Worm (Caenorhabditis elegans) whole organism, L2 larva: ENCODE measurements around the gene Y37E11AL.1.

Source experiments
- C34F6.9 ChIP-seq: fragments of 150-350 bp; optimal IDR thresholded peaks from 2 replicates; lab custom pipeline; 2014; ENCODE audit warnings: missing biosample characterization, missing genetic modification characterization
- R02D3.7 ChIP-seq: fragments of 150-350 bp; optimal IDR thresholded peaks from 2 replicates; lab custom pipeline; 2014; ENCODE audit warnings: missing biosample characterization, missing genetic modification characterization
- Y55F3AM.14 ChIP-seq: fragments of 200-800 bp; sonication (Bioruptor generic); optimal IDR thresholded peaks from 2 replicates; lab custom pipeline; 2018; ENCODE audit warnings: mild to moderate bottlenecking, missing genetic modification characterization, missing compliant biosample characterization
- ZK546.5 ChIP-seq: sonication (generic microtip); optimal IDR thresholded peaks from 2 replicates; lab custom pipeline; 2017; ENCODE audit warnings: missing biosample characterization, missing genetic modification characterization
- alr-1 ChIP-seq: fragments of 150-350 bp; optimal IDR thresholded peaks from 2 replicates; lab custom pipeline; 2014; ENCODE audit warnings: missing biosample characterization, missing genetic modification characterization
- ama-1 ChIP-seq: fragments of 150-350 bp; optimal IDR thresholded peaks from 2 replicates; lab custom pipeline; 2018; ENCODE audit warnings: inconsistent platforms
- blmp-1 ChIP-seq: sonication (generic microtip); optimal IDR thresholded peaks from 2 replicates; lab custom pipeline; 2017; ENCODE audit warnings: missing genetic modification characterization, mild to moderate bottlenecking, missing compliant biosample characterization, antibody characterized with exemption, moderate library complexity; ENCODE audit not compliant: insufficient read depth
- ceh-16 ChIP-seq: fragments of 150-350 bp; optimal IDR thresholded peaks from 2 replicates; lab custom pipeline; 2014; ENCODE audit warnings: missing biosample characterization, missing genetic modification characterization
- ceh-82 ChIP-seq: fragments of 150-350 bp; optimal IDR thresholded peaks from 2 replicates; lab custom pipeline; 2014; ENCODE audit warnings: missing biosample characterization, missing genetic modification characterization
- crh-2 ChIP-seq: sonication (generic microtip); optimal IDR thresholded peaks from 2 replicates; lab custom pipeline; 2017; ENCODE audit warnings: missing biosample characterization, missing genetic modification characterization
- dmd-4 ChIP-seq: sonication (generic microtip); optimal IDR thresholded peaks from 2 replicates; lab custom pipeline; 2017; ENCODE audit warnings: missing biosample characterization, missing genetic modification characterization
- egl-27 ChIP-seq: sonication (generic microtip); optimal IDR thresholded peaks from 3 replicates; lab custom pipeline; 2017; ENCODE audit warnings: missing biosample characterization, missing genetic modification reagents, missing genetic modification characterization
- elt-3 ChIP-seq: sonication (generic microtip); optimal IDR thresholded peaks from 2 replicates; lab custom pipeline; 2017; ENCODE audit warnings: missing biosample characterization, missing genetic modification characterization
- fos-1 ChIP-seq: fragments of 150-350 bp; optimal IDR thresholded peaks from 2 replicates; lab custom pipeline; 2014; ENCODE audit warnings: missing biosample characterization, missing genetic modification characterization
- lin-11 ChIP-seq: fragments of 150-350 bp; sonication (generic microtip); optimal IDR thresholded peaks from 2 replicates; lab custom pipeline; 2014; ENCODE audit warnings: missing biosample characterization, missing genetic modification characterization, inconsistent platforms, mixed read lengths
- lin-39 ChIP-seq: fragments of 150-350 bp; optimal IDR thresholded peaks from 2 replicates; lab custom pipeline; 2014; ENCODE audit warnings: missing biosample characterization, missing genetic modification reagents, missing genetic modification characterization
- lsy-2 ChIP-seq, 2 experiments: fragments of 150-350 bp in 1 of 2; sonication (generic microtip) in 1 of 2; optimal IDR thresholded peaks; 2 replicates each; lab custom pipeline; 2014 to 2017; ENCODE audit warnings: missing biosample characterization in 2 of 2, missing genetic modification characterization in 2 of 2
- mbf-1 ChIP-seq: sonication (generic microtip); optimal IDR thresholded peaks from 2 replicates; lab custom pipeline; 2017; ENCODE audit warnings: missing biosample characterization, missing genetic modification characterization
- mdl-1 ChIP-seq, 2 experiments: fragments of 150-350 bp in 1 of 2; sonication (generic microtip) in 1 of 2; optimal IDR thresholded peaks; 2 replicates each; lab custom pipeline; 2017; ENCODE audit warnings: missing biosample characterization in 2 of 2, missing genetic modification characterization in 2 of 2
- nhr-10 ChIP-seq: sonication (generic microtip); optimal IDR thresholded peaks from 2 replicates; lab custom pipeline; 2017; ENCODE audit warnings: missing biosample characterization, missing genetic modification characterization
- nhr-11 ChIP-seq: fragments of 150-350 bp; optimal IDR thresholded peaks from 2 replicates; lab custom pipeline; 2014; ENCODE audit warnings: missing biosample characterization, missing genetic modification characterization
- nhr-12 ChIP-seq: fragments of 150-350 bp; optimal IDR thresholded peaks from 2 replicates; lab custom pipeline; 2014; ENCODE audit warnings: missing biosample characterization, missing genetic modification characterization
- nhr-129 ChIP-seq: fragments of 150-350 bp; optimal IDR thresholded peaks from 2 replicates; lab custom pipeline; 2014; ENCODE audit warnings: missing biosample characterization, missing genetic modification characterization
- nhr-23 ChIP-seq: fragments of 150-350 bp; optimal IDR thresholded peaks from 2 replicates; lab custom pipeline; 2014; ENCODE audit warnings: missing biosample characterization, missing genetic modification reagents, missing genetic modification characterization
- nhr-237 ChIP-seq: fragments of 150-350 bp; optimal IDR thresholded peaks from 2 replicates; lab custom pipeline; 2014; ENCODE audit warnings: missing biosample characterization, missing genetic modification characterization
- nhr-25 ChIP-seq: fragments of 150-350 bp; sonication (generic microtip); optimal IDR thresholded peaks from 3 replicates; lab custom pipeline; 2014; ENCODE audit warnings: missing biosample characterization, missing genetic modification characterization
- sma-3 ChIP-seq: sonication (generic microtip); optimal IDR thresholded peaks from 2 replicates; lab custom pipeline; 2016; ENCODE audit warnings: missing genetic modification reagents, missing genetic modification characterization, missing compliant biosample characterization
- sma-9 ChIP-seq, 2 experiments: fragments of 150-350 bp in 1 of 2; sonication (generic microtip) in 1 of 2; optimal IDR thresholded peaks; 2 replicates each; lab custom pipeline; 2014 to 2016; ENCODE audit warnings: missing genetic modification characterization in 2 of 2, mild to moderate bottlenecking in 1 of 2, missing biosample characterization in 1 of 2, missing compliant biosample characterization in 1 of 2, missing genetic modification reagents in 1 of 2, moderate library complexity in 1 of 2
- snpc-4 ChIP-seq: fragments of 150-350 bp; optimal IDR thresholded peaks from 2 replicates; lab custom pipeline; 2014; ENCODE audit warnings: missing biosample characterization, missing genetic modification characterization
- unc-39 ChIP-seq: fragments of 150-350 bp; optimal IDR thresholded peaks from 2 replicates; lab custom pipeline; 2014; ENCODE audit warnings: missing biosample characterization, missing genetic modification characterization
- unc-55 ChIP-seq: fragments of 150-350 bp; sonication (generic microtip); optimal IDR thresholded peaks from 3 replicates; lab custom pipeline; 2014; ENCODE audit warnings: missing biosample characterization, missing genetic modification reagents, missing genetic modification characterization
- unc-62 ChIP-seq: fragments of 150-350 bp; optimal IDR thresholded peaks from 2 replicates; lab custom pipeline; 2014; ENCODE audit warnings: missing biosample characterization, missing genetic modification reagents, missing genetic modification characterization
- zag-1 ChIP-seq: fragments of 150-350 bp; optimal IDR thresholded peaks from 2 replicates; lab custom pipeline; 2014; ENCODE audit warnings: missing biosample characterization, missing genetic modification characterization
- ztf-11 ChIP-seq: sonication (generic microtip); optimal IDR thresholded peaks from 2 replicates; lab custom pipeline; 2017; ENCODE audit warnings: missing biosample characterization, missing genetic modification characterization
- ztf-4 ChIP-seq: fragments of 150-350 bp; optimal IDR thresholded peaks from 2 replicates; lab custom pipeline; 2014; ENCODE audit warnings: missing biosample characterization, missing genetic modification characterization

The Y37E11AL.1 gene

DNA sequence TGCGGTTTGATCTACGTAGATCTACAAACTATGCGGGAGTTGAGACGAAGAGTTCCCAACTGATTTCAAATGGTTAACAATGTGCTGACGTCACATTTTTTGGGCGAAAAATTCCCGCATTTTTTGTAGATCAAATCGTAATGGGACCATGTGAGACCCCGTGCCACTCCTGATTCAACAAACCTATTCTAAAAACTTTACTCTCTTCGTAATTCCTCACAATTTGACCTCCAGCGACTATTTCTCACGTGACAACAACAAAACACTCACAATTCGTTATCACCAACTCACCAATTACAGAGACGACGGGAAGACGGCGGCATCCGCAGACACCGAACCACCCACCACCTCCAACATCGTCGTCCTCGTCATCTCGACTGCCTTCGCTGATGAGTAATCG, 34.4 kb downstream of the Y37E11AL.1 start, which contains the start of gene siah-1:
Gene siah-1, plus strand, starts transcription at position 301 of the 400 bp plus-strand sequence.
- TF ChIP-seq ama-1 (lab: Kevin White, UChicago) (no peak), fos-1 (no peak), lsy-2 (tag; optimal IDR thresholded peaks at IDR 0.05; lab: Kevin White, UChicago) (no peak), mbf-1 (no peak), nhr-129 (tag; lab: Kevin White, UChicago) (no peak), egl-27 (tag; lab: Kevin White, UChicago) (no peak), lin-11 (tag; lab: Kevin White, UChicago) (no peak), nhr-11 (no peak), ZK546.5 (tag; lab: Kevin White, UChicago) (no peak), unc-55 (GFP tag; lab: Kevin White, UChicago) (no peak), sma-9 (GFP tag; optimal IDR thresholded peaks at IDR 0.05; lab: Kevin White, UChicago) (no peak), sma-9 (tag; optimal IDR thresholded peaks at IDR 0.05; lab: Kevin White, UChicago) (no peak), zag-1 (no peak), nhr-12 (no peak), nhr-25 (tag; lab: Kevin White, UChicago) (no peak), C34F6.9 (tag; lab: Kevin White, UChicago) (no peak), ceh-82 (tag; lab: Kevin White, UChicago) (no peak), unc-39 (no peak), lin-39 (tag; lab: Kevin White, UChicago) (no peak)

DNA sequence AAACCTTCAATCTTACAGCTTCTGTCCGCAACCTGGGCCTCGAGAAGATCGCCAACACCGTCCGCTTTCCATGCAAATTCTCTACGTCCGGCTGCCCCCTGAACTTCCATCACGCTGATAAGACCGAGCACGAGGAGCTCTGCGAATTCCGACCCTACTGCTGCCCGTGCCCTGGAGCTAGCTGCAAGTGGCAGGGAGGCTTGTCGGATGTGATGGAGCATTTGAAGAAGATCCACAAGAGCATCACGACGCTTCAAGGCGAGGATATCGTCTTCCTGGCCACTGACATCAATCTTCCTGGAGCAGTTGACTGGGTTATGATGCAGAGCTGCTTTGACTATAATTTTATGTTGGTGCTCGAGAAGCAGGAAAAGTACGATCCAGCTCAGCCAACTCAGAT, 36.5 kb downstream of the Y37E11AL.1 start:
- TF ChIP-seq egl-27 (tag; lab: Kevin White, UChicago): no peak
- no peak for TF ChIP-seq unc-39
- no peak for TF ChIP-seq lsy-2 (tag; optimal IDR thresholded peaks at IDR 0.05; lab: Kevin White, UChicago)
- TF ChIP-seq ceh-16 (tag; lab: Kevin White, UChicago): no peak
- no peak for TF ChIP-seq blmp-1 (tag; lab: Kevin White, UChicago)
- TF ChIP-seq ama-1 (lab: Kevin White, UChicago): no peak
- TF ChIP-seq ztf-4 (tag; lab: Kevin White, UChicago): no peak
- no peak for TF ChIP-seq snpc-4 (tag; lab: Kevin White, UChicago)
- TF ChIP-seq elt-3 (tag; lab: Kevin White, UChicago): no peak
- TF ChIP-seq mbf-1: no peak
- TF ChIP-seq sma-3 (GFP tag; lab: Kevin White, UChicago): no peak
- TF ChIP-seq lin-11 (tag; lab: Kevin White, UChicago): no peak
- no peak for TF ChIP-seq ZK546.5 (tag; lab: Kevin White, UChicago)
- TF ChIP-seq, all 48 proteins: peak for 0

DNA sequence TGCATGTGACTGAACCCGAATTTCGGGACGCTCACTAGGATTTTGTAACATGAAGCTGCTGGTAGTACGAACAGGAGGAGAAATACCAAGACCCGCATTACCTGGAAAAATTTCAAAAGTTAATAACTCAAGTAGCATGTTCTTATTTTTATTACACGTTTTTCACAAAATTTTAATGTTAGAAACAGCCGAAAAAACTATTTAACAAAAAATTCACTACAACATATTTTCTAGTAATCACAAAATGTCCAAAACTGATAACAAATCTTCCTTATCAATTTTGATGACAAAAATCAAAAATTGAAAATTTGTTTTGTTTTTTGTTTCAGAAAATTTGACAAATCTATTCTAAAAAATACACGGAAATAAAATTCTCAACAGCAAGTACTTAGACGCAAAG, 41.7 kb downstream of the Y37E11AL.1 start, which contains the start of gene ugt-45:
Gene ugt-45, minus strand, starts transcription at position 101 of the 400 bp plus-strand sequence.
- TF ChIP-seq snpc-4 (tag; lab: Kevin White, UChicago): no peak
- no peak for TF ChIP-seq crh-2 (tag; lab: Kevin White, UChicago)
- TF ChIP-seq sma-9 (GFP tag; optimal IDR thresholded peaks at IDR 0.05; lab: Kevin White, UChicago): no peak
- TF ChIP-seq sma-9 (tag; optimal IDR thresholded peaks at IDR 0.05; lab: Kevin White, UChicago): no peak
- TF ChIP-seq nhr-129 (tag; lab: Kevin White, UChicago): no peak
- no peak for TF ChIP-seq zag-1
- TF ChIP-seq mdl-1 (tag; optimal IDR thresholded peaks at IDR 0.05; lab: Kevin White, UChicago): no peak
- TF ChIP-seq nhr-10 (tag; lab: Kevin White, UChicago): no peak
- TF ChIP-seq dmd-4 (tag; lab: Kevin White, UChicago): no peak
- TF ChIP-seq ZK546.5 (tag; lab: Kevin White, UChicago): no peak
- TF ChIP-seq unc-62 (GFP tag; lab: Kevin White, UChicago): no peak
- TF ChIP-seq nhr-237: no peak
- no peak for TF ChIP-seq ama-1 (lab: Kevin White, UChicago)
- no peak for TF ChIP-seq ztf-11 (tag; lab: Kevin White, UChicago)
- TF ChIP-seq R02D3.7 (tag; lab: Kevin White, UChicago): no peak
- no peak for TF ChIP-seq mbf-1
- TF ChIP-seq, all 48 proteins: peak for 0

DNA sequence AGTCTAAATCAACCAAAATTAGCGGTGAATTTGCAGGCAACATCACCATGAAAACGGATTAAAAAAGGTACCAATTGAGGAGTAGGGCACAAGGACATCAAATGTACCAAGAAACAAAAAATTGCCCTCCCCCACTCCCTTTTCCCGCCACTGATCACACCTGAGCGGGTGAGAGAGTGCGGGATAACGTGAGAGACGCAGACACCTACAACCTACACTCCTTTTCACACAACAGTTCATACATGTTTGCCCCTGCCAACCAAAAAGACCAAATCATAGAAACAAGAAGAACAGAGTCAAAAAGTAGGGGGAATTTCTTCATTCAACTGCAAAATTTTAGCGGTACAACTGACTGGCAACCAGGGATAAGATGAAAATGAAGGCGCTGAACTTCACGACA, 43.0 kb downstream of the Y37E11AL.1 start:
- TF ChIP-seq egl-27 (tag; lab: Kevin White, UChicago) (no peak), nhr-129 (tag; lab: Kevin White, UChicago) (peak; percentile 17)

DNA sequence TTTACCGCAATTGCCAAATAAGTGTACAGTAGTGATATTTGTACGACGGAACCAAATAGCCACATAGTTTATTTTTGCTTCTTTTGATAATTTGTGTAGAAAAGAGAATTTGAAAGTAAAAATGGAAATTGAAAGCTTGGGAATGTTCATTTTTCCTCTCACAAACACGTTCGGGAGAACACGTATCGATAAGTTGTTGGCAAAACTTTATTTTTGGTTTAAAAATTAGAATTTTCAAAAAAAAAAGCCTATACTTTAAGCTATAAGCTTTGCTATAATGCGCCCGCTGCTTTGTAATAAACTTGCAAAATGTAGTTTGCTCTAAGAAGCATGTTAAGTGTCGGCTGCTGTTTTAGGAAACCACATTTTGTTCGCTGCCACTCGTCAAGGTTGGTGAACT, 46.1 kb downstream of the Y37E11AL.1 start, which contains the start of gene Y37E11AR.7:
Gene Y37E11AR.7, minus strand, starts transcription at position 101 of the 400 bp plus-strand sequence.
- TF ChIP-seq egl-27 (tag; lab: Kevin White, UChicago) (no peak), C34F6.9 (tag; lab: Kevin White, UChicago) (no peak), ztf-4 (tag; lab: Kevin White, UChicago) (no peak), crh-2 (tag; lab: Kevin White, UChicago) (no peak), nhr-11 (no peak), unc-55 (GFP tag; lab: Kevin White, UChicago) (no peak), dmd-4 (tag; lab: Kevin White, UChicago) (no peak), Y55F3AM.14 (GFP tag; lab: Kevin White, UChicago) (no peak), ama-1 (lab: Kevin White, UChicago) (no peak), nhr-23 (no peak), nhr-129 (tag; lab: Kevin White, UChicago) (no peak), ceh-82 (tag; lab: Kevin White, UChicago) (no peak), mbf-1 (no peak), ceh-16 (tag; lab: Kevin White, UChicago) (no peak), alr-1 (tag; lab: Kevin White, UChicago) (no peak), nhr-237 (no peak)
